Worm (Caenorhabditis elegans) whole organism, L1 larva: ENCODE results near the gene C02G6.2.

Experiments used
- alr-1 ChIP-seq: fragments of 200-800 bp; sonication (Bioruptor generic); optimal IDR thresholded peaks from 2 replicates; lab custom pipeline; 2018; ENCODE audit warnings: borderline replicate concordance, mild to moderate bottlenecking, missing genetic modification characterization, missing compliant biosample characterization
- ama-1 ChIP-seq: fragments of 150-350 bp; optimal IDR thresholded peaks from 2 replicates; lab custom pipeline; 2014
- dpl-1 ChIP-seq, 3 experiments: fragments of 150-350 bp in 2 of 3; sonication (generic microtip) in 1 of 3; optimal IDR thresholded peaks; 2 replicates each; lab custom pipeline; 2014 to 2017; ENCODE audit warnings: missing biosample characterization in 3 of 3, missing genetic modification characterization in 3 of 3, missing genetic modification reagents in 3 of 3
- elt-3 ChIP-seq, 6 experiments: fragments of 150-350 bp in 1 of 6; sonication (generic microtip); optimal IDR thresholded peaks; 2 replicates each; lab custom pipeline; 2017 to 2018; ENCODE audit warnings: missing biosample characterization in 6 of 6, missing genetic modification characterization in 6 of 6, inconsistent platforms in 1 of 6
- jun-1 ChIP-seq: fragments of 150-350 bp; optimal IDR thresholded peaks from 2 replicates; lab custom pipeline; 2014; ENCODE audit warnings: missing biosample characterization, missing genetic modification reagents, missing genetic modification characterization
- lin-13 ChIP-seq: fragments of 150-350 bp; optimal IDR thresholded peaks from 2 replicates; lab custom pipeline; 2014; ENCODE audit warnings: missing biosample characterization, missing genetic modification reagents, missing genetic modification characterization
- lin-15B ChIP-seq: fragments of 150-350 bp; sonication (generic microtip); optimal IDR thresholded peaks from 3 replicates; lab custom pipeline; 2014; ENCODE audit warnings: missing biosample characterization, missing genetic modification characterization
- lsy-2 ChIP-seq, 2 experiments: fragments of 150-350 bp; optimal IDR thresholded peaks; 2 replicates each; lab custom pipeline; 2014; ENCODE audit warnings: missing biosample characterization in 2 of 2, missing genetic modification characterization in 2 of 2
- mep-1 ChIP-seq: fragments of 150-350 bp; optimal IDR thresholded peaks from 2 replicates; lab custom pipeline; 2014; ENCODE audit warnings: missing biosample characterization, missing genetic modification characterization
- nhr-77 ChIP-seq: fragments of 150-350 bp; optimal IDR thresholded peaks from 2 replicates; lab custom pipeline; 2014; ENCODE audit warnings: missing biosample characterization, missing genetic modification characterization
- pqm-1 ChIP-seq: sonication (generic microtip); optimal IDR thresholded peaks from 3 replicates; lab custom pipeline; 2017; ENCODE audit warnings: missing biosample characterization, missing genetic modification characterization
- snpc-4 ChIP-seq: fragments of 150-350 bp; optimal IDR thresholded peaks from 2 replicates; lab custom pipeline; 2014; ENCODE audit warnings: missing biosample characterization, missing genetic modification characterization
- unc-86 ChIP-seq: sonication (generic microtip); optimal IDR thresholded peaks from 2 replicates; lab custom pipeline; 2016; ENCODE audit warnings: missing genetic modification characterization, missing compliant biosample characterization

- TF ChIP-seq lsy-2 (tag; optimal IDR thresholded peaks at IDR 0.05; lab: Kevin White, UChicago) (no peak), nhr-77 (no peak), elt-3 (tag; optimal IDR thresholded peaks at IDR 0.05; lab: Kevin White, UChicago) (no peak), snpc-4 (no peak), ama-1 (lab: Kevin White, UChicago) (no peak), dpl-1 (GFP tag; optimal IDR thresholded peaks at IDR 0.05; lab: Kevin White, UChicago) (no peak), unc-86 (no peak), mep-1 (tag; lab: Kevin White, UChicago) (no peak), lin-15B (tag; lab: Kevin White, UChicago) (no peak), jun-1 (tag; lab: Kevin White, UChicago) (no peak), lin-13 (no peak), pqm-1 (tag; lab: Kevin White, UChicago) (no peak), alr-1 (tag; lab: Kevin White, UChicago) (no peak)
Observed at ce11 chrV:5862479-5863188, 9.2 kb upstream of the C02G6.2 start, which contains the start of gene F26F12.8.
